Worm (Caenorhabditis elegans): ENCODE measurements around the gene M03D4.3.

DNA sequence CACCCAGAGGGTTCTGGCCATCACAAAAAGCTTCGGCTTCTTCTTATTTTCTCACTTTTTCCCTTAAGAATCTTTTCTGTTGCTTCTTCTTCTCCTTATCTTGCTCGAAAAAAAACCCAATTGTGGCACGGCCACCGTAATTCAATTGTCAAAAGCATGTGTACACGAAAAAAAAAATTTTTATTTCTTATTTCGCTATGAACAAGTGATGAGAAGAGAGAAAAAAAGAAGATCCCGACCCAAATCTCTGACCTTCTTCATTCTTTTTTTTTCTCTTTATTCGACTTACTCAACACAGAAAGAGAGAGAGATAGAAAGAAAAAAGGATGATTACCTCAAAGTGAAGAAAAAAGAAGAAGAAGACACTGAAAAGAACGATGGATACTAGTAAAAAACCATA is 51.3 kb downstream of the M03D4.3 start:
- TF ChIP-seq hlh-6 (tag; optimal IDR thresholded peaks at IDR 0.05) (no peak), ama-1 (optimal IDR thresholded peaks at IDR 0.05) (no peak), F13H6.1 (tag; optimal IDR thresholded peaks at IDR 0.05) (no peak), fkh-10 (GFP tag; optimal IDR thresholded peaks at IDR 0.05) (no peak), pha-4 (tag; optimal IDR thresholded peaks at IDR 0.05) (no peak), pqm-1 (tag; optimal IDR thresholded peaks at IDR 0.05) (no peak), nhr-11 (tag; optimal IDR thresholded peaks at IDR 0.05) (no peak), unc-86 (tag; optimal IDR thresholded peaks at IDR 0.05) (no peak), nfya-1 (tag; optimal IDR thresholded peaks at IDR 0.05) (no peak), elt-2 (tag; optimal IDR thresholded peaks at IDR 0.05) (no peak), pha-2 (tag; optimal IDR thresholded peaks at IDR 0.05) (no peak), hlh-8 (tag; optimal IDR thresholded peaks at IDR 0.05) (no peak), mec-3 (tag; optimal IDR thresholded peaks at IDR 0.05; ENCODE audit: borderline replicate concordance) (no peak)
